Worm (Caenorhabditis elegans): Measurements from ENCODE around the gene dpm-3.

DNA sequence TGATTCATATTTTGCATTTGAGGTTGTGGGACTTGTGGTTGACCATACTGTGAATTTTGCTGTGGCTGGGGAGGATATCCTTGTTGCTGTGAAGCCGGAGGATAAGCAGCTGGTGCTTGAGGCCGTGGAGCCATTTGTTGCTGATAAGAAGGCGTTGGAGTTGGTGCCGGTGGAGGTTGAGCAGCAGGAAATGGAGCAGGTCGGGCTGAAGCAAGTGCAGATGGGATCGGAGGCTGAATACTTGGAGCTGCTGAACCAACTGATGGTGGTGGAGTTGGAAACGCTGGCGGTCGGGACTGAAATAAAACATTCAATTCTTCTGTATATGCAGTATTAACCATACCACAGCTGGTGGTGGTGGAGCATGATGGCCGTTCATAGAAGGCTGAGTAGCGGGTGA, 31.4 kb upstream of the dpm-3 start:
- TF ChIP-seq nhr-237 (tag; optimal IDR thresholded peaks at IDR 0.05) (no peak), nhr-11 (tag; optimal IDR thresholded peaks at IDR 0.05) (no peak), nhr-6 (tag; optimal IDR thresholded peaks at IDR 0.05) (no peak), unc-39 (tag; optimal IDR thresholded peaks at IDR 0.05) (no peak), fkh-10 (GFP tag; optimal IDR thresholded peaks at IDR 0.05) (no peak), snpc-4 (tag; optimal IDR thresholded peaks at IDR 0.05) (no peak), R02D3.7 (tag; optimal IDR thresholded peaks at IDR 0.05) (no peak), unc-130 (GFP tag; optimal IDR thresholded peaks at IDR 0.05) (no peak), nhr-102 (tag; optimal IDR thresholded peaks at IDR 0.05) (no peak), ztf-11 (tag; optimal IDR thresholded peaks at IDR 0.05) (no peak)

Measured in whole organism, L4 larva.